1 fruit fly cellular context compared by ENCODE assay signal in the genomic region with DNA sequence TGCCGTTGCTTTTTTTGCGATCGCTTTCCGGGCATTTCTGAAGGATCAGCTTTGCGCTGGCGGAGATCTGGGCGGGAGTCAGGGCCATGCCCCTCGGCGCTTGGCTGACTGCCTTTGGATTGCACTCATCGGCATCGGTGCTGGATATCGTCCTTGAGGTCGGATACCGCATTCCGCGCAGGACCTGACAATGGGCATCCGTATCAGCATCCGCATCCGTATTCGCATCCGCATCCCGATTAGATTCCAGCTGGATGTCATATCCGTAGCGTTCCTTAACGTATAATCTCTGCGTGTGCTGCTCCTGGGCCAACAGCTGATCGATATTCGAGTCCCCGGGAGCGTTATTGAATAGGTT.
A peak's percentile ranks its signal among the peaks of the same experiment; 100 is the strongest.
TF ChIP-seq lines count a peak whose summit lies in the region.

No protein-coding gene starts in this region.

TF ChIP-seq in whole organism, embryonic, 481 proteins besides CTCF, POLR2A, EP300 and RAD21 (continued from another document):
- no peak for TF ChIP-seq CG2129 (GFP tag; IDR thresholded peaks at IDR 0.05; lab: Robert Waterston, UW; ENCODE audit: partially characterized antibody)
- TF ChIP-seq repo (GFP tag; optimal IDR thresholded peaks at IDR 0.05; lab: Kevin White, UChicago) = peak; percentile 18
- no peak for TF ChIP-seq CG18262 (tag; optimal IDR thresholded peaks at IDR 0.05; lab: Kevin White, UChicago)
- no peak for TF ChIP-seq sens-2 (GFP tag; IDR thresholded peaks at IDR 0.05; lab: Robert Waterston, UW)
- TF ChIP-seq CG10431 (GFP tag; optimal IDR thresholded peaks at IDR 0.05; lab: Kevin White, UChicago) = no peak
- no peak for TF ChIP-seq Doc3 (GFP tag; IDR thresholded peaks at IDR 0.05; lab: Robert Waterston, UW; ENCODE audit: partially characterized antibody)
- TF ChIP-seq CG7556 (GFP tag; optimal IDR thresholded peaks at IDR 0.05; lab: Kevin White, UChicago) = no peak
- no peak for TF ChIP-seq onecut (GFP tag; IDR thresholded peaks at IDR 0.05; lab: Robert Waterston, UW)
- TF ChIP-seq CG33213 (GFP tag; optimal IDR thresholded peaks at IDR 0.05; lab: Kevin White, UChicago) = peak; percentile 13
- no peak for TF ChIP-seq ato (GFP tag; IDR thresholded peaks at IDR 0.05; lab: Robert Waterston, UW; ENCODE audit: partially characterized antibody)
- TF ChIP-seq chm (GFP tag; IDR thresholded peaks at IDR 0.05; lab: Robert Waterston, UW) = no peak; the same call in 1 of the 2 replicates
- TF ChIP-seq psq (GFP tag; optimal IDR thresholded peaks at IDR 0.05; lab: Kevin White, UChicago) = no peak
- TF ChIP-seq Hmr (GFP tag; optimal IDR thresholded peaks at IDR 0.05; lab: Kevin White, UChicago) = no peak
- no peak for TF ChIP-seq YL-1 (GFP tag; optimal IDR thresholded peaks at IDR 0.05; lab: Kevin White, UChicago)
- TF ChIP-seq CG11696 (GFP tag; IDR thresholded peaks at IDR 0.05; lab: Robert Waterston, UW) = no peak
- TF ChIP-seq D (optimal IDR thresholded peaks at IDR 0.05; lab: Kevin White, UChicago) = no peak
- TF ChIP-seq D (GFP tag; optimal IDR thresholded peaks at IDR 0.05; lab: Kevin White, UChicago) = no peak
- no peak for TF ChIP-seq MBD-R2 (GFP tag; IDR thresholded peaks at IDR 0.05; lab: Robert Waterston, UW)
- TF ChIP-seq CG13624 (GFP tag; optimal IDR thresholded peaks at IDR 0.05; lab: Kevin White, UChicago) = no peak
- no peak for TF ChIP-seq CG3726 (GFP tag; IDR thresholded peaks at IDR 0.05; lab: Robert Waterston, UW)
- no peak for TF ChIP-seq wdn (GFP tag; IDR thresholded peaks at IDR 0.05; lab: Robert Waterston, UW)
- no peak for TF ChIP-seq Max (GFP tag; optimal IDR thresholded peaks at IDR 0.05; lab: Kevin White, UChicago)
- no peak for TF ChIP-seq CG18619 (GFP tag; optimal IDR thresholded peaks at IDR 0.05; lab: Kevin White, UChicago)
- TF ChIP-seq ERR (GFP tag; optimal IDR thresholded peaks at IDR 0.05; lab: Kevin White, UChicago) = no peak
- no peak for TF ChIP-seq CG15696 (tag; optimal IDR thresholded peaks at IDR 0.05; lab: Kevin White, UChicago)
- TF ChIP-seq Neu2 (GFP tag; optimal IDR thresholded peaks at IDR 0.05; lab: Kevin White, UChicago; ENCODE audit: borderline replicate concordance) = no peak
- TF ChIP-seq kah (GFP tag; optimal IDR thresholded peaks at IDR 0.05; lab: Kevin White, UChicago) = no peak
- TF ChIP-seq CG11695 (GFP tag; IDR thresholded peaks at IDR 0.05; lab: Robert Waterston, UW) = no peak
- no peak for TF ChIP-seq Hr3 (GFP tag; optimal IDR thresholded peaks at IDR 0.05; lab: Kevin White, UChicago)
- no peak for TF ChIP-seq CG4617 (GFP tag; optimal IDR thresholded peaks at IDR 0.05; lab: Kevin White, UChicago; ENCODE audit: borderline replicate concordance)
- TF ChIP-seq bowl (GFP tag; IDR thresholded peaks at IDR 0.05; lab: Robert Waterston, UW) = no peak
- no peak for TF ChIP-seq B-H2 (GFP tag; optimal IDR thresholded peaks at IDR 0.05; lab: Kevin White, UChicago)
- TF ChIP-seq tgo (GFP tag; IDR thresholded peaks at IDR 0.05; lab: Robert Waterston, UW) = no peak
- peak; percentile 63; the same call in 1 of the 2 replicates for TF ChIP-seq Awh (GFP tag; IDR thresholded peaks at IDR 0.05; lab: Robert Waterston, UW)
- TF ChIP-seq CkIIα-i1 (GFP tag; IDR thresholded peaks at IDR 0.05; lab: Robert Waterston, UW) = no peak
- TF ChIP-seq Hand (GFP tag; optimal IDR thresholded peaks at IDR 0.05; lab: Kevin White, UChicago) = no peak
- no peak for TF ChIP-seq CG2889 (GFP tag; IDR thresholded peaks at IDR 0.05; lab: Robert Waterston, UW)
- TF ChIP-seq Xrp1 (GFP tag; IDR thresholded peaks at IDR 0.05; lab: Robert Waterston, UW) = no peak
- TF ChIP-seq CG33557 (GFP tag; optimal IDR thresholded peaks at IDR 0.05; lab: Kevin White, UChicago) = no peak
- 0 out of 2 replicates have a peak, but pooled peaks have one; percentile 33 for TF ChIP-seq Nf-YA (GFP tag; IDR thresholded peaks at IDR 0.05; lab: Robert Waterston, UW)
- TF ChIP-seq E2f2 (GFP tag; IDR thresholded peaks at IDR 0.05; lab: Robert Waterston, UW) = no peak
- no peak for TF ChIP-seq Dref (GFP tag; IDR thresholded peaks at IDR 0.05; lab: Robert Waterston, UW)
- no peak for TF ChIP-seq slp2 (GFP tag; optimal IDR thresholded peaks at IDR 0.05; lab: Kevin White, UChicago)
- no peak for TF ChIP-seq CG10274 (GFP tag; optimal IDR thresholded peaks at IDR 0.05; lab: Kevin White, UChicago)
- TF ChIP-seq CHES-1-like (GFP tag; optimal IDR thresholded peaks at IDR 0.05; lab: Kevin White, UChicago) = no peak
- no peak for TF ChIP-seq Myb (GFP tag; optimal IDR thresholded peaks at IDR 0.05; lab: Kevin White, UChicago)
- no peak for TF ChIP-seq gce (GFP tag; IDR thresholded peaks at IDR 0.05; lab: Robert Waterston, UW)
- TF ChIP-seq prd (optimal IDR thresholded peaks at IDR 0.05; lab: Kevin White, UChicago) = no peak
- 0 out of 3 replicates have a peak, but pooled peaks have one; percentile 6 for TF ChIP-seq prd (GFP tag; IDR thresholded peaks at IDR 0.05; lab: Robert Waterston, UW)
- TF ChIP-seq CG11093 (GFP tag; IDR thresholded peaks at IDR 0.05; lab: Robert Waterston, UW) = 0 out of 3 replicates have a peak, but pooled peaks have one; percentile 34
- no peak for TF ChIP-seq CG6175 (GFP tag; IDR thresholded peaks at IDR 0.05; lab: Robert Waterston, UW)
- TF ChIP-seq HLH3B (GFP tag; IDR thresholded peaks at IDR 0.05; lab: Robert Waterston, UW) = 0 out of 2 replicates have a peak, but pooled peaks have one; percentile 9
- TF ChIP-seq CG6683 (GFP tag; optimal IDR thresholded peaks at IDR 0.05; lab: Kevin White, UChicago) = no peak
- TF ChIP-seq CG11085 (GFP tag; IDR thresholded peaks at IDR 0.05; lab: Robert Waterston, UW) = no peak
- no peak for TF ChIP-seq CG8924 (tag; optimal IDR thresholded peaks at IDR 0.05; lab: Kevin White, UChicago)
- no peak for TF ChIP-seq mam (GFP tag; optimal IDR thresholded peaks at IDR 0.05; lab: Kevin White, UChicago)
- no peak for TF ChIP-seq her (GFP tag; optimal IDR thresholded peaks at IDR 0.05; lab: Kevin White, UChicago)
- no peak for TF ChIP-seq CG34376 (GFP tag; optimal IDR thresholded peaks at IDR 0.05; lab: Kevin White, UChicago)
- TF ChIP-seq schlank (tag; optimal IDR thresholded peaks at IDR 0.05; lab: Kevin White, UChicago) = no peak
- TF ChIP-seq sisA (GFP tag; IDR thresholded peaks at IDR 0.05; lab: Robert Waterston, UW) = no peak
- TF ChIP-seq Asciz (GFP tag; optimal IDR thresholded peaks at IDR 0.05; lab: Kevin White, UChicago) = no peak
- TF ChIP-seq CG4360 (GFP tag; IDR thresholded peaks at IDR 0.05; lab: Robert Waterston, UW) = no peak
- TF ChIP-seq ara (GFP tag; IDR thresholded peaks at IDR 0.05; lab: Robert Waterston, UW) = peak; percentile 32; the same call in 1 of the 2 replicates
- no peak for TF ChIP-seq pan (optimal IDR thresholded peaks at IDR 0.05; lab: Kevin White, UChicago)
- no peak for TF ChIP-seq pan (GFP tag; optimal IDR thresholded peaks at IDR 0.05 in 1 of 2, IDR thresholded peaks at IDR 0.05 in 1 of 2)
- no peak for TF ChIP-seq CG9437 (GFP tag; optimal IDR thresholded peaks at IDR 0.05; lab: Kevin White, UChicago)
- TF ChIP-seq CG10147 (GFP tag; optimal IDR thresholded peaks at IDR 0.05; lab: Kevin White, UChicago) = no peak
- TF ChIP-seq CG11560 (tag; IDR thresholded peaks at IDR 0.05; lab: Robert Waterston, UW) = no peak
- no peak for TF ChIP-seq Ets65A (GFP tag; lab: Kevin White, UChicago)
- TF ChIP-seq ATbp (GFP tag; optimal IDR thresholded peaks at IDR 0.05; lab: Kevin White, UChicago) = no peak
- TF ChIP-seq HLH54F (GFP tag; optimal IDR thresholded peaks at IDR 0.05; lab: Kevin White, UChicago) = no peak
- TF ChIP-seq usp (GFP tag; optimal IDR thresholded peaks at IDR 0.05; lab: Kevin White, UChicago) = no peak
- peak; percentile 13 for TF ChIP-seq ac (GFP tag; optimal IDR thresholded peaks at IDR 0.05; lab: Kevin White, UChicago)
- no peak for TF ChIP-seq Ada2b (GFP tag; IDR thresholded peaks at IDR 0.05; lab: Robert Waterston, UW)
- no peak for TF ChIP-seq CG10267 (tag; optimal IDR thresholded peaks at IDR 0.05; lab: Kevin White, UChicago)
- no peak for TF ChIP-seq stc (GFP tag; IDR thresholded peaks at IDR 0.05; lab: Robert Waterston, UW)
- no peak for TF ChIP-seq Atf3 (GFP tag; optimal IDR thresholded peaks at IDR 0.05; lab: Kevin White, UChicago)
- peak; percentile 35; the same call in 1 of the 2 replicates for TF ChIP-seq sob (GFP tag; IDR thresholded peaks at IDR 0.05; lab: Robert Waterston, UW)
- TF ChIP-seq Pdp1 (GFP tag; optimal IDR thresholded peaks at IDR 0.05; lab: Kevin White, UChicago) = no peak
- TF ChIP-seq CG17361 (GFP tag; IDR thresholded peaks at IDR 0.05; lab: Robert Waterston, UW) = no peak
- TF ChIP-seq ssp (GFP tag; IDR thresholded peaks at IDR 0.05; lab: Robert Waterston, UW) = no peak
- TF ChIP-seq Vsx1 (GFP tag; optimal IDR thresholded peaks at IDR 0.05; lab: Kevin White, UChicago) = no peak
- TF ChIP-seq NC2α (GFP tag; optimal IDR thresholded peaks at IDR 0.05; lab: Kevin White, UChicago) = no peak
- TF ChIP-seq Lhr (GFP tag; optimal IDR thresholded peaks at IDR 0.05; lab: Kevin White, UChicago) = no peak
- no peak for TF ChIP-seq lmd (GFP tag; IDR thresholded peaks at IDR 0.05; lab: Robert Waterston, UW)
- TF ChIP-seq CG8359 (GFP tag; optimal IDR thresholded peaks at IDR 0.05; lab: Kevin White, UChicago; ENCODE audit: borderline replicate concordance) = no peak
- TF ChIP-seq Med (GFP tag; lab: Kevin White, UChicago) = peak; percentile 65
- TF ChIP-seq bbx (GFP tag; IDR thresholded peaks at IDR 0.05; lab: Robert Waterston, UW; ENCODE audit: partially characterized antibody) = no peak
- TF ChIP-seq Bdp1 (GFP tag; optimal IDR thresholded peaks at IDR 0.05; lab: Kevin White, UChicago) = peak; percentile 12
- TF ChIP-seq Abd-B (GFP tag; optimal IDR thresholded peaks at IDR 0.05; lab: Kevin White, UChicago) = no peak
- TF ChIP-seq Sry-β (GFP tag; optimal IDR thresholded peaks at IDR 0.05; lab: Kevin White, UChicago) = no peak
- TF ChIP-seq fd102C (GFP tag; optimal IDR thresholded peaks at IDR 0.05; lab: Kevin White, UChicago) = no peak
- no peak for TF ChIP-seq CG4820 (GFP tag; optimal IDR thresholded peaks at IDR 0.05; lab: Kevin White, UChicago)
- no peak for TF ChIP-seq CG13775 (GFP tag; optimal IDR thresholded peaks at IDR 0.05; lab: Kevin White, UChicago)
- no peak for TF ChIP-seq Gsc (GFP tag; IDR thresholded peaks at IDR 0.05; lab: Robert Waterston, UW)
- TF ChIP-seq seq (GFP tag; IDR thresholded peaks at IDR 0.05; lab: Robert Waterston, UW) = no peak
- no peak for TF ChIP-seq sima (GFP tag; optimal IDR thresholded peaks at IDR 0.05; lab: Kevin White, UChicago)
- peak; percentile 62; the same call in 1 of the 3 replicates for TF ChIP-seq ci (GFP tag; IDR thresholded peaks at IDR 0.05; lab: Robert Waterston, UW)
- no peak for TF ChIP-seq CG4424 (GFP tag; optimal IDR thresholded peaks at IDR 0.05; lab: Kevin White, UChicago)
- TF ChIP-seq CG31441 (GFP tag; IDR thresholded peaks at IDR 0.05; lab: Robert Waterston, UW) = no peak
- TF ChIP-seq Opbp (GFP tag; IDR thresholded peaks at IDR 0.05; lab: Robert Waterston, UW; ENCODE audit: partially characterized antibody) = peak; percentile 33; the same call in 1 of the 3 replicates
- TF ChIP-seq CG31365 (tag; optimal IDR thresholded peaks at IDR 0.05; lab: Kevin White, UChicago) = no peak
- peak; percentile 20; the same call in 1 of the 2 replicates for TF ChIP-seq sim (GFP tag; IDR thresholded peaks at IDR 0.05; lab: Robert Waterston, UW)
- TF ChIP-seq CG12744 (GFP tag; optimal IDR thresholded peaks at IDR 0.05; lab: Kevin White, UChicago) = no peak
- TF ChIP-seq CG6654 (GFP tag; optimal IDR thresholded peaks at IDR 0.05; lab: Kevin White, UChicago) = no peak
- TF ChIP-seq cwo (GFP tag; optimal IDR thresholded peaks at IDR 0.05; lab: Kevin White, UChicago) = no peak
TF ChIP-seq in whole organism, embryonic: peak in this region for 19.
